Fruit fly (Drosophila melanogaster): Measurements from ENCODE around the gene Gba1a.
A peak's percentile ranks its signal among the peaks of the same experiment; 100 is the strongest.

Gene Gba1a

DNA sequence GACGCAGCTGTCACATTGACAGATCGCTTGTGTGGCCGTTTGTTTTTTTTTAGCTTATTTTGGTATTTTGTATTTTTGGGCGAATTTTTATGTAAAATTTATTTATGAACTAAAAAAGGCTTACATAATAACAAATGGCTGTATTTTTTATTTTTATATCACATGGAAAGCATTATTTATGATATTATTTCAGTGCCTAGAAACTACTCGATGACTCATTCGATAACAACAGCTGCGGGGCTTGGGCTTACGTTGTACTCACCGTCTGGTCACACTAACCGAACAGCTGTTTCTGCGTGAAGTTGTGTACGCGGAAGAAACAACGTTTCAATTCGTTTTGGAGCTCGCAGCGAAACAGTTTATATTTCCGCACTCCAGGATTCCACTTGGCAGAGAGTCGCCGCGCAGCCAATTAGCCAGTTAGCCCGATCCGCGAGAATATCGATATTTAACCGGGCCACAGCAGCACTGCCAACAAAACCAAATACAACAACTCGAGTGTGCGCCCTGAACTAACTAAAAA, 32.6 kb downstream of the Gba1a start, which contains the start of the genes Hmgcr and Rpn9 (continued):
- no peak for TF ChIP-seq Aef1 (GFP tag; IDR thresholded peaks at IDR 0.05)
- TF ChIP-seq CG11085 (GFP tag; IDR thresholded peaks at IDR 0.05), result no peak
- TF ChIP-seq Xrp1 (GFP tag; IDR thresholded peaks at IDR 0.05), result no peak
- TF ChIP-seq CG31365 (tag; optimal IDR thresholded peaks at IDR 0.05), result no peak
- no peak for TF ChIP-seq vfl (GFP tag; optimal IDR thresholded peaks at IDR 0.05)
- no peak for TF ChIP-seq CG1024 (GFP tag; IDR thresholded peaks at IDR 0.05)
- no peak for TF ChIP-seq zf30C (GFP tag; optimal IDR thresholded peaks at IDR 0.05)
- no peak for TF ChIP-seq repo (GFP tag; optimal IDR thresholded peaks at IDR 0.05)
- TF ChIP-seq CHES-1-like (GFP tag; optimal IDR thresholded peaks at IDR 0.05), result peak; percentile 53
- TF ChIP-seq Vsx1 (GFP tag; optimal IDR thresholded peaks at IDR 0.05), result peak; percentile 68
- TF ChIP-seq Dll (GFP tag; IDR thresholded peaks at IDR 0.05; ENCODE audit: partially characterized antibody), result 0 out of 4 replicates have a peak, but pooled peaks have one; percentile 40
- TF ChIP-seq CG2199 (GFP tag; IDR thresholded peaks at IDR 0.05), result no peak
- TF ChIP-seq Oaz (GFP tag; IDR thresholded peaks at IDR 0.05), result no peak
- TF ChIP-seq fd3F (GFP tag; optimal IDR thresholded peaks at IDR 0.05), result no peak
- TF ChIP-seq trh (GFP tag; optimal IDR thresholded peaks at IDR 0.05), result no peak
- TF ChIP-seq Hr3 (GFP tag; optimal IDR thresholded peaks at IDR 0.05), result no peak
- TF ChIP-seq Hr39 (optimal IDR thresholded peaks at IDR 0.05), result no peak
- TF ChIP-seq pb (GFP tag; optimal IDR thresholded peaks at IDR 0.05), result no peak
- TF ChIP-seq Ravus (GFP tag; IDR thresholded peaks at IDR 0.05), result no peak
- no peak for TF ChIP-seq CG14050 (GFP tag; IDR thresholded peaks at IDR 0.05)
- TF ChIP-seq CG8924 (tag; optimal IDR thresholded peaks at IDR 0.05), result peak; percentile 44
- TF ChIP-seq lola (GFP tag; optimal IDR thresholded peaks at IDR 0.05), result no peak
- TF ChIP-seq CG12299 (tag; optimal IDR thresholded peaks at IDR 0.05), result peak; percentile 52
- no peak for TF ChIP-seq Dad (GFP tag; optimal IDR thresholded peaks at IDR 0.05)
- TF ChIP-seq ftz-f1 (GFP tag; optimal IDR thresholded peaks at IDR 0.05), result no peak
- peak; percentile 58 for TF ChIP-seq CTCF (GFP tag; optimal IDR thresholded peaks at IDR 0.05)
- no peak; the same call in 2 of the 3 replicates for TF ChIP-seq so (GFP tag; IDR thresholded peaks at IDR 0.05)
- peak; percentile 14 for TF ChIP-seq CG13624 (GFP tag; optimal IDR thresholded peaks at IDR 0.05)
- TF ChIP-seq CG5953 (GFP tag; IDR thresholded peaks at IDR 0.05), result no peak
- TF ChIP-seq CG1792 (GFP tag; optimal IDR thresholded peaks at IDR 0.05), result no peak
- TF ChIP-seq sqz (GFP tag; optimal IDR thresholded peaks at IDR 0.05), result no peak
- no peak for TF ChIP-seq CG6272 (GFP tag; IDR thresholded peaks at IDR 0.05)
- TF ChIP-seq eve (GFP tag; optimal IDR thresholded peaks at IDR 0.05), result peak in 1 of 2 experiments; percentile 11
- no peak for TF ChIP-seq az2 (GFP tag; optimal IDR thresholded peaks at IDR 0.05)
- TF ChIP-seq CG13424 (tag; optimal IDR thresholded peaks at IDR 0.05), result peak; percentile 28
- TF ChIP-seq chinmo (GFP tag; IDR thresholded peaks at IDR 0.05; ENCODE audit: partially characterized antibody), result no peak
- peak; percentile 93 for TF ChIP-seq gfzf (GFP tag; optimal IDR thresholded peaks at IDR 0.05)
- TF ChIP-seq ara (GFP tag; IDR thresholded peaks at IDR 0.05), result no peak
- TF ChIP-seq Bdp1 (GFP tag; optimal IDR thresholded peaks at IDR 0.05), result peak; percentile 20
- no peak for TF ChIP-seq luna (GFP tag; optimal IDR thresholded peaks at IDR 0.05)
- TF ChIP-seq CG11695 (GFP tag; IDR thresholded peaks at IDR 0.05), result no peak
- no peak for TF ChIP-seq CG18011 (GFP tag; optimal IDR thresholded peaks at IDR 0.05)
- TF ChIP-seq sc (optimal IDR thresholded peaks at IDR 0.05), result no peak
- TF ChIP-seq sc (GFP tag; optimal IDR thresholded peaks at IDR 0.05), result no peak
- no peak for TF ChIP-seq Gug (GFP tag; IDR thresholded peaks at IDR 0.05)
- TF ChIP-seq CG16863 (GFP tag; optimal IDR thresholded peaks at IDR 0.05), result no peak
- TF ChIP-seq D19A (tag; optimal IDR thresholded peaks at IDR 0.05), result peak; percentile 14
- TF ChIP-seq usp (GFP tag; optimal IDR thresholded peaks at IDR 0.05), result no peak
- no peak for TF ChIP-seq CG6791 (GFP tag; IDR thresholded peaks at IDR 0.05; ENCODE audit: partially characterized antibody)
- peak; percentile 58 for TF ChIP-seq CG1603 (tag; optimal IDR thresholded peaks at IDR 0.05)
- TF ChIP-seq CG17359 (tag; optimal IDR thresholded peaks at IDR 0.05), result no peak
- peak; percentile 32 for TF ChIP-seq lab (GFP tag; optimal IDR thresholded peaks at IDR 0.05)
- TF ChIP-seq CG1529 (GFP tag; optimal IDR thresholded peaks at IDR 0.05), result no peak
